Worm (Caenorhabditis elegans) whole organism, early embryonic: ENCODE results near the gene cebp-1.

Experiments
- B0310.2 ChIP-seq: sonication (generic microtip); optimal IDR thresholded peaks from 2 replicates; lab custom pipeline; 2016; ENCODE audit warnings: mild to moderate bottlenecking, missing genetic modification characterization, missing compliant biosample characterization
- F13C5.2 ChIP-seq: sonication (generic microtip); optimal IDR thresholded peaks from 2 replicates; lab custom pipeline; 2017; ENCODE audit warnings: mild to moderate bottlenecking, missing genetic modification characterization, inconsistent platforms, missing compliant biosample characterization
- sea-1 ChIP-seq: fragments of 200-800 bp; sonication (Bioruptor generic); conservative IDR thresholded peaks from 2 replicates; pipeline ENCODE4 v1.3.6; 2022; ENCODE audit warnings: missing genetic modification characterization, missing compliant biosample characterization
- tra-4 ChIP-seq: sonication (generic microtip); optimal IDR thresholded peaks from 2 replicates; lab custom pipeline; 2017; ENCODE audit warnings: missing genetic modification characterization, missing compliant biosample characterization

DNA sequence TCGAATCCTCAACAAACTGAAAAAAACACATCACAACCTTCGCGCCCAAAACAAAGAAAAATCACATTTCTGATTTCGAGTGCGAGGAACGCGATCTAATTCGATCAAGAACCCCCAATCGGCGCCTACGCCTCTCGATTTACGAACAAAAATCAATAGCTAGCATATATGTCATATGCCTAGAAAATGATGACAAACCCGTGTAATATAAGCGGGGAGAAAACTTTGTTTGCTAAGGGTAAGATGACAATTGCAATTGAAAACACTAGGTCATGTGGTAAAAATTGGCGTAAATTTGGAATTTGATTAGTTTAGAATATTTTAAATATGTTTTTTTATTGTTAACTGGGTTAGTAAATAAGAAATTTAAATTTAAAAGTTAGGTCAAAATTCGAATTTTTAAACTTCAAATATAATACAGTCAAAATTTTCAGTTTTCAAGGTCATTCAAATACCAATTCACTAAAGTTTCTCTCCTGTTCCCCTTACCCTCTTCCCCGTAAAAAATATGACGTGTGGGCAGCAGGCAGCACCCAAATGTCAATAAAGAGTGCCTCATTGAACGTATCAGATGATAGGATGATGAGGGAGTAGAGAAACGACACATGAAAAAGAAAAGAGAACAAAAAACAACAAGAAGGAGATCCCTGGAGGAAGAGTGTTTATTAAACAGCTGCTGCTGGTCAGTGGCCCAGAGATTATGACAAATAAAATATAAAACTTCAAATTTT lies 2.8 kb upstream of the cebp-1 start:
- TF ChIP-seq sea-1 (GFP tag; lab: Robert Waterston, UW): no peak
- no peak for TF ChIP-seq B0310.2 (tag; lab: Kevin White, UChicago)
- no peak for TF ChIP-seq F13C5.2 (tag; lab: Kevin White, UChicago)
- TF ChIP-seq tra-4 (tag; lab: Kevin White, UChicago): no peak
